Fruit fly (Drosophila melanogaster) whole organism, embryonic: ENCODE measurements around the gene CG1764.

Experiments
- Aef1 ChIP-seq: fragments of 200-800 bp; sonication (Bioruptor generic); IDR thresholded peaks from 3 replicates; pipeline ENCODE4 v1.3.6; 2022; ENCODE audit warnings: missing biosample characterization, missing genetic modification characterization
- CG1024 ChIP-seq: fragments of 200-800 bp; sonication (Bioruptor generic); IDR thresholded peaks from 2 replicates; pipeline ENCODE4 v1.3.6; 2022; ENCODE audit warnings: missing biosample characterization, missing genetic modification characterization
- CG10267 ChIP-seq: fragments of 200-800 bp; sonication (Bioruptor generic); optimal IDR thresholded peaks from 2 replicates; lab custom pipeline; 2018; ENCODE audit warnings: missing biosample characterization, mild to moderate bottlenecking, missing genetic modification characterization, moderate library complexity
- CG10462 ChIP-seq: fragments of 200-800 bp; sonication (Bioruptor generic); optimal IDR thresholded peaks from 2 replicates; lab custom pipeline; 2016; ENCODE audit warnings: missing biosample characterization, missing genetic modification characterization
- CG11456 ChIP-seq: fragments of 200-800 bp; sonication (Bioruptor generic); IDR thresholded peaks from 3 replicates; pipeline ENCODE4 v1.3.6; 2022; ENCODE audit warnings: missing biosample characterization, missing genetic modification characterization
- CG13123 ChIP-seq: fragments of 200-800 bp; sonication (Bioruptor generic); optimal IDR thresholded peaks from 2 replicates; lab custom pipeline; 2016; ENCODE audit warnings: missing biosample characterization, missing genetic modification characterization
- CG14441 ChIP-seq: fragments of 200-800 bp; sonication (Bioruptor generic); IDR thresholded peaks from 2 replicates; pipeline ENCODE4 v1.3.6; 2022; ENCODE audit warnings: missing biosample characterization, missing genetic modification characterization
- CG14860 ChIP-seq: fragments of 200-800 bp; sonication (Bioruptor generic); IDR thresholded peaks from 3 replicates; pipeline ENCODE4 v1.3.6; 2022; ENCODE audit warnings: missing biosample characterization, missing genetic modification characterization; ENCODE audit not compliant: partially characterized antibody
- CG1647 ChIP-seq: fragments of 200-800 bp; sonication (Bioruptor generic); optimal IDR thresholded peaks from 3 replicates; lab custom pipeline; 2016; ENCODE audit warnings: missing biosample characterization, missing genetic modification characterization
- CG17912 ChIP-seq: fragments of 200-800 bp; sonication (Bioruptor generic); optimal IDR thresholded peaks from 2 replicates; lab custom pipeline; 2018; ENCODE audit warnings: missing biosample characterization, mild to moderate bottlenecking, missing genetic modification characterization
- CG18619 ChIP-seq: fragments of 200-800 bp; sonication (Bioruptor generic); optimal IDR thresholded peaks from 3 replicates; lab custom pipeline; 2017; ENCODE audit warnings: missing biosample characterization, mild to moderate bottlenecking, missing genetic modification characterization
- CG31441 ChIP-seq: fragments of 200-800 bp; sonication (Bioruptor generic); IDR thresholded peaks from 2 replicates; pipeline ENCODE4 v1.3.6; 2022; ENCODE audit warnings: missing biosample characterization, missing genetic modification characterization
- CG32767 ChIP-seq: fragments of 200-800 bp; sonication (Bioruptor generic); IDR thresholded peaks from 2 replicates; pipeline ENCODE4 v1.3.6; 2022; ENCODE audit warnings: missing biosample characterization, missing genetic modification characterization
- CG3726 ChIP-seq: fragments of 200-800 bp; sonication (Bioruptor generic); IDR thresholded peaks from 3 replicates; pipeline ENCODE4, ENCODE4 v1.3.6; 2022; ENCODE audit warnings: missing biosample characterization, missing genetic modification characterization
- CG4328 ChIP-seq: fragments of 200-800 bp; sonication (Bioruptor generic); optimal IDR thresholded peaks from 3 replicates; lab custom pipeline; 2017; ENCODE audit warnings: missing biosample characterization, missing genetic modification reagents, missing genetic modification characterization
- CG43689 ChIP-seq: fragments of 200-800 bp; sonication (Bioruptor generic); IDR thresholded peaks from 2 replicates; pipeline ENCODE4 v1.3.6; 2022; ENCODE audit warnings: missing biosample characterization, missing genetic modification characterization
- CG5245 ChIP-seq: fragments of 200-800 bp; sonication (Bioruptor generic); optimal IDR thresholded peaks from 3 replicates; lab custom pipeline; 2016; ENCODE audit warnings: missing biosample characterization, missing genetic modification characterization
- CG6689 ChIP-seq: fragments of 200-800 bp; sonication (Bioruptor generic); IDR thresholded peaks from 2 replicates; pipeline ENCODE4 v1.3.6; 2022; ENCODE audit warnings: missing biosample characterization, missing genetic modification characterization
- CG9437 ChIP-seq: fragments of 200-800 bp; sonication (Bioruptor generic); optimal IDR thresholded peaks from 2 replicates; lab custom pipeline; 2018; ENCODE audit warnings: missing biosample characterization, mild to moderate bottlenecking, missing genetic modification characterization
- CHES-1-like ChIP-seq: fragments of 200-800 bp; sonication (Bioruptor generic); optimal IDR thresholded peaks from 2 replicates; lab custom pipeline; 2016; ENCODE audit warnings: missing biosample characterization, missing genetic modification characterization
- Camta ChIP-seq: fragments of 200-800 bp; sonication (Bioruptor generic); optimal IDR thresholded peaks from 2 replicates; lab custom pipeline; 2016; ENCODE audit warnings: missing biosample characterization, missing genetic modification characterization
- Dbx ChIP-seq: fragments of 200-800 bp; sonication (Bioruptor generic); IDR thresholded peaks from 3 replicates; pipeline ENCODE4 v1.3.6; 2022; ENCODE audit warnings: missing biosample characterization, missing genetic modification characterization
- Dp ChIP-seq: fragments of 200-800 bp; sonication (Bioruptor generic); optimal IDR thresholded peaks from 2 replicates; lab custom pipeline; 2018; ENCODE audit warnings: missing biosample characterization, mild to moderate bottlenecking, missing genetic modification characterization, moderate library complexity
- Hey ChIP-seq: fragments of 200-800 bp; sonication (Bioruptor generic); optimal IDR thresholded peaks from 3 replicates; lab custom pipeline; 2018; ENCODE audit warnings: missing biosample characterization, mild to moderate bottlenecking, missing genetic modification characterization
- Hr3 ChIP-seq: fragments of 200-800 bp; sonication (Bioruptor generic); optimal IDR thresholded peaks from 3 replicates; lab custom pipeline; 2016; ENCODE audit warnings: missing biosample characterization, missing genetic modification characterization
- MTF-1 ChIP-seq: fragments of 200-800 bp; sonication (Bioruptor generic); optimal IDR thresholded peaks from 2 replicates; lab custom pipeline; 2018; ENCODE audit warnings: missing biosample characterization, mild to moderate bottlenecking, missing genetic modification characterization, borderline replicate concordance
- Mrtf ChIP-seq: fragments of 200-800 bp; sonication (Bioruptor generic); IDR thresholded peaks from 3 replicates; pipeline ENCODE4 v1.3.6; 2022; ENCODE audit warnings: missing biosample characterization, missing genetic modification characterization
- Sox100B ChIP-seq: fragments of 200-800 bp; sonication (Bioruptor generic); optimal IDR thresholded peaks from 3 replicates; lab custom pipeline; 2018; ENCODE audit warnings: missing biosample characterization, mild to moderate bottlenecking, missing genetic modification characterization
- Stat92E ChIP-seq, 3 experiments: fragments of >200 bp in 2 of 3; fragments of 200-800 bp in 1 of 3; sonication (Bioruptor generic) in 1 of 3; optimal IDR thresholded peaks; 2 replicates each; lab custom pipeline; 2017 to 2019; ENCODE audit warnings: missing biosample characterization in 3 of 3, missing genetic modification characterization in 3 of 3, mild to moderate bottlenecking in 1 of 3, moderate library complexity in 1 of 3
- Xbp1 ChIP-seq: fragments of 200-800 bp; sonication (Bioruptor generic); optimal IDR thresholded peaks from 3 replicates; lab custom pipeline; 2016; ENCODE audit warnings: missing biosample characterization, mild to moderate bottlenecking, missing genetic modification characterization
- az2 ChIP-seq: fragments of 200-800 bp; sonication (Bioruptor generic); optimal IDR thresholded peaks from 3 replicates; lab custom pipeline; 2016; ENCODE audit warnings: missing biosample characterization, missing genetic modification characterization
- bab2 ChIP-seq: fragments of 200-800 bp; sonication (Bioruptor generic); optimal IDR thresholded peaks from 2 replicates; lab custom pipeline; 2016; ENCODE audit warnings: missing biosample characterization, missing genetic modification characterization
- bcd ChIP-seq: fragments of 200-800 bp; sonication (Bioruptor generic); optimal IDR thresholded peaks from 2 replicates; lab custom pipeline; 2017; ENCODE audit warnings: missing biosample characterization, mild to moderate bottlenecking, missing genetic modification characterization
- bsh ChIP-seq, 2 experiments: fragments of 200-800 bp; sonication (Bioruptor generic); optimal IDR thresholded peaks; 2 replicates each; lab custom pipeline; 2017 to 2018; ENCODE audit warnings: mild to moderate bottlenecking in 2 of 2, missing biosample characterization in 2 of 2, missing genetic modification characterization in 2 of 2, moderate library complexity in 1 of 2
- cad ChIP-seq: fragments of >200 bp; optimal IDR thresholded peaks from 2 replicates; lab custom pipeline; 2017; ENCODE audit warnings: missing biosample characterization, missing genetic modification characterization
- dati ChIP-seq: fragments of 200-800 bp; sonication (Bioruptor generic); IDR thresholded peaks from 2 replicates; pipeline ENCODE4 v1.3.6; 2022; ENCODE audit warnings: missing biosample characterization, missing genetic modification characterization
- ken ChIP-seq: fragments of 200-800 bp; sonication (Bioruptor generic); IDR thresholded peaks from 3 replicates; pipeline ENCODE4 v1.3.6; 2022; ENCODE audit warnings: missing biosample characterization, missing genetic modification characterization
- lbe ChIP-seq: fragments of 200-800 bp; sonication (Bioruptor generic); optimal IDR thresholded peaks from 2 replicates; lab custom pipeline; 2016; ENCODE audit warnings: missing biosample characterization, mild to moderate bottlenecking, missing genetic modification characterization
- lmd ChIP-seq: fragments of 200-800 bp; sonication (Bioruptor generic); IDR thresholded peaks from 2 replicates; pipeline ENCODE4 v1.3.6; 2022; ENCODE audit warnings: missing biosample characterization, missing genetic modification characterization
- odd ChIP-seq: fragments of 200-800 bp; sonication (Bioruptor generic); optimal IDR thresholded peaks from 2 replicates; lab custom pipeline; 2017; ENCODE audit warnings: missing biosample characterization, mild to moderate bottlenecking, missing genetic modification characterization
- pan ChIP-seq, 4 experiments: fragments of >200 bp in 3 of 4; fragments of 200-800 bp in 1 of 4; sonication (Bioruptor generic) in 1 of 4; optimal IDR thresholded peaks in 3 of 4; IDR thresholded peaks in 1 of 4; 2 replicates each; pipeline versions ENCODE4 v1.3.6 to Lab custom; 2017 to 2022; ENCODE audit warnings: missing biosample characterization in 2 of 4, missing genetic modification characterization in 2 of 4, mixed read lengths in 1 of 4
- pho ChIP-seq: fragments of 200-800 bp; sonication (Bioruptor generic); optimal IDR thresholded peaks from 2 replicates; lab custom pipeline; 2016; ENCODE audit warnings: missing biosample characterization, missing genetic modification characterization
- psq ChIP-seq: fragments of 200-800 bp; sonication (Bioruptor generic); optimal IDR thresholded peaks from 2 replicates; lab custom pipeline; 2017; ENCODE audit warnings: missing biosample characterization, missing genetic modification characterization
- run ChIP-seq: fragments of 200-800 bp; sonication (Bioruptor generic); optimal IDR thresholded peaks from 3 replicates; lab custom pipeline; 2018; ENCODE audit warnings: missing biosample characterization, mild to moderate bottlenecking, missing genetic modification characterization
- shn ChIP-seq: fragments of 200-800 bp; sonication (Bioruptor generic); optimal IDR thresholded peaks from 3 replicates; lab custom pipeline; 2016; ENCODE audit warnings: missing biosample characterization, missing genetic modification characterization
- sqz ChIP-seq: fragments of 200-800 bp; sonication (Bioruptor generic); optimal IDR thresholded peaks from 3 replicates; lab custom pipeline; 2018; ENCODE audit warnings: missing biosample characterization, mild to moderate bottlenecking, missing genetic modification characterization
- tap ChIP-seq: fragments of 200-800 bp; optimal IDR thresholded peaks from 3 replicates; lab custom pipeline; 2019; ENCODE audit warnings: missing biosample characterization, mild to moderate bottlenecking, missing genetic modification characterization, moderate library complexity
- tna ChIP-seq: fragments of 200-800 bp; sonication (Bioruptor generic); IDR thresholded peaks from 2 replicates; pipeline ENCODE4 v1.3.6; 2022; ENCODE audit warnings: missing biosample characterization, missing genetic modification characterization; ENCODE audit not compliant: partially characterized antibody
- tup ChIP-seq: fragments of 200-800 bp; sonication (Bioruptor generic); optimal IDR thresholded peaks from 2 replicates; lab custom pipeline; 2016; ENCODE audit warnings: missing biosample characterization, mild to moderate bottlenecking, missing genetic modification characterization, moderate library complexity
- vfl ChIP-seq: fragments of 200-800 bp; sonication (Bioruptor generic); optimal IDR thresholded peaks from 2 replicates; lab custom pipeline; 2016; ENCODE audit warnings: missing biosample characterization, missing genetic modification characterization

CG1764 gene

dm6 chrX:13337454-13337853 is 35.2 kb upstream of the CG1764 start, which contains the start of gene RpS15Aa (continued):
- peak; percentile 62 for TF ChIP-seq CG1647 (GFP tag; lab: Kevin White, UChicago)
- TF ChIP-seq CG13123 (GFP tag; lab: Kevin White, UChicago): peak; percentile 2
- peak; percentile 71 for TF ChIP-seq odd
- TF ChIP-seq CG14860 (GFP tag; lab: Robert Waterston, UW): peak; percentile 37; the same call in 2 of the 3 replicates
- no peak for TF ChIP-seq Stat92E (GFP tag; optimal IDR thresholded peaks at IDR 0.05; lab: Kevin White, UChicago)
- TF ChIP-seq MTF-1 (GFP tag; lab: Kevin White, UChicago): peak; percentile 91
- TF ChIP-seq CG11456 (GFP tag; lab: Robert Waterston, UW): peak; percentile 92
- peak; percentile 41 for TF ChIP-seq Sox100B (GFP tag; lab: Kevin White, UChicago)
- peak; percentile 43 for TF ChIP-seq CG9437
- TF ChIP-seq bsh (GFP tag; optimal IDR thresholded peaks at IDR 0.05; lab: Kevin White, UChicago): peak in 1 of 2 experiments; percentile 64
- TF ChIP-seq vfl: no peak
- peak; percentile 7 for TF ChIP-seq psq (GFP tag; lab: Kevin White, UChicago)
- TF ChIP-seq CG31441 (GFP tag; lab: Robert Waterston, UW): peak; percentile 26; the same call in 1 of the 2 replicates
- TF ChIP-seq tup (GFP tag; lab: Kevin White, UChicago): no peak
- peak; percentile 87 for TF ChIP-seq bcd
- TF ChIP-seq CG3726 (GFP tag; lab: Robert Waterston, UW): peak; percentile 75
- TF ChIP-seq sqz: peak; percentile 82
- peak; percentile 65 for TF ChIP-seq shn
- TF ChIP-seq CG43689: no peak; the same call in none of the 2 replicates
- TF ChIP-seq Dp: peak; percentile 1
- peak; percentile 74 for TF ChIP-seq Xbp1 (GFP tag; lab: Kevin White, UChicago)
- peak; percentile 33 for TF ChIP-seq az2 (GFP tag; lab: Kevin White, UChicago)
- TF ChIP-seq tap: peak; percentile 58
- peak; percentile 74 for TF ChIP-seq Camta (GFP tag; lab: Kevin White, UChicago)
- peak; percentile 60 for TF ChIP-seq CG5245 (GFP tag; lab: Kevin White, UChicago)
- TF ChIP-seq run (tag; lab: Kevin White, UChicago): peak; percentile 38
- peak; percentile 63 for TF ChIP-seq CG6689 (GFP tag; lab: Robert Waterston, UW)
- peak; percentile 86 for TF ChIP-seq ken (GFP tag; lab: Robert Waterston, UW)
- peak; percentile 85 for TF ChIP-seq CHES-1-like (GFP tag; lab: Kevin White, UChicago)
- TF ChIP-seq Hey (tag; lab: Kevin White, UChicago): peak; percentile 69
- 0 out of 2 replicates have a peak, but pooled peaks have one; percentile 39 for TF ChIP-seq dati (GFP tag; lab: Robert Waterston, UW)
- peak; percentile 23; the same call in 1 of the 2 replicates for TF ChIP-seq tna (GFP tag; lab: Robert Waterston, UW)
- peak; percentile 76; the same call in 2 of the 3 replicates for TF ChIP-seq Mrtf (GFP tag; lab: Robert Waterston, UW)
- TF ChIP-seq pho (GFP tag; lab: Kevin White, UChicago): peak; percentile 78
- no peak for TF ChIP-seq cad
- TF ChIP-seq CG32767 (GFP tag; lab: Robert Waterston, UW): peak; percentile 41; the same call in 1 of the 2 replicates
- peak; percentile 76 for TF ChIP-seq CG1024 (GFP tag; lab: Robert Waterston, UW)
- peak; percentile 83 for TF ChIP-seq CG17912 (GFP tag; lab: Kevin White, UChicago)
- peak; percentile 75 for TF ChIP-seq CG4328 (GFP tag; lab: Kevin White, UChicago)
- no peak for TF ChIP-seq pan (optimal IDR thresholded peaks at IDR 0.05; lab: Kevin White, UChicago)
- peak in 1 of 2 experiments; percentile 85 for TF ChIP-seq pan (GFP tag; optimal IDR thresholded peaks at IDR 0.05 in 1 of 2, IDR thresholded peaks at IDR 0.05 in 1 of 2)
- TF ChIP-seq Aef1 (GFP tag; lab: Robert Waterston, UW): peak; percentile 67
- peak; percentile 89 for TF ChIP-seq Dbx (GFP tag; lab: Robert Waterston, UW)
- no peak for TF ChIP-seq CG10462
- no peak for TF ChIP-seq lbe (GFP tag; lab: Kevin White, UChicago)
- peak; percentile 68 for TF ChIP-seq CG14441 (GFP tag; lab: Robert Waterston, UW)
- peak; percentile 85 for TF ChIP-seq CG18619 (GFP tag; lab: Kevin White, UChicago)
- TF ChIP-seq CG10267 (tag; lab: Kevin White, UChicago): peak; percentile 46
- TF ChIP-seq lmd: peak; percentile 62
- TF ChIP-seq bab2 (GFP tag; lab: Kevin White, UChicago): peak; percentile 10
- peak; percentile 34 for TF ChIP-seq Hr3
